Worm (Caenorhabditis elegans) whole organism, midembryonic: ENCODE measurements around the gene srd-46.

ENCODE experiments used
- cog-1 ChIP-seq: sonication (generic microtip); optimal IDR thresholded peaks from 2 replicates; lab custom pipeline; 2016; ENCODE audit warnings: missing genetic modification characterization, missing compliant biosample characterization
- flt-1 ChIP-seq: fragments of 200-800 bp; sonication (Bioruptor generic); IDR thresholded peaks from 2 replicates; pipeline ENCODE4 v1.3.6; 2022; ENCODE audit warnings: missing genetic modification characterization, missing compliant biosample characterization
- klf-2 ChIP-seq: fragments of 200-800 bp; sonication (Bioruptor generic); conservative IDR thresholded peaks from 2 replicates; pipeline ENCODE4 v1.3.6; 2022; ENCODE audit warnings: missing genetic modification reagents, missing genetic modification characterization, missing compliant biosample characterization
- med-1 ChIP-seq: sonication (generic microtip); optimal IDR thresholded peaks from 2 replicates; lab custom pipeline; 2017; ENCODE audit warnings: missing genetic modification characterization, mild to moderate bottlenecking, missing compliant biosample characterization, antibody characterized with exemption, missing genetic modification reagents; ENCODE audit not compliant: insufficient read depth
- ref-1 ChIP-seq: fragments of 200-800 bp; sonication (Bioruptor generic); conservative IDR thresholded peaks from 2 replicates; pipeline ENCODE4 v1.3.6; 2022; ENCODE audit warnings: missing genetic modification reagents, missing genetic modification characterization, missing compliant biosample characterization
- tab-1 ChIP-seq: fragments of 200-800 bp; sonication (Bioruptor generic); IDR thresholded peaks from 2 replicates; pipeline ENCODE4 v1.3.6; 2022; ENCODE audit warnings: missing genetic modification characterization, missing compliant biosample characterization

DNA sequence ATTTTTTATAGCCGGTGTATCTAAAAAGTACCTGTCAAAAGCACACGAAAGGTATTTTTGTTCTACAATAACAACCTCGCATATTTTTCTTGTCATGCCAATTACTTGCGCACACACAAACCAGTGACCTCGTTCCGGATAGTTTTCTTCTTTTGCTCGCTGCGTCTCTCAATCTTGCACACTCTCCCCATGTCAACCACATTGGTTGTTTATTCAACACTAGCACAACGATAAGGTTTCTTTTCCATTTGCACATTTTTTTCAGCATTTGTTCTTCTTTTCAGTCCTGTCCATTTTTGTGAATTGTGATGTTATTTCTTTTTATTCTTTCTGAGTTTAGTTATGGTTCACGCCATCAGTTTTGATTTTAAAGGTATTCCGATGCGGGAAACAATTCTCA is 18.3 kb downstream of the srd-46 start, which contains the start of gene F42F12.3:
- TF ChIP-seq ref-1 (GFP tag; lab: Robert Waterston, UW) (no peak), med-1 (GFP tag; lab: Kevin White, UChicago) (no peak), cog-1 (tag; lab: Kevin White, UChicago) (no peak), flt-1 (GFP tag; lab: Robert Waterston, UW) (no peak), klf-2 (GFP tag; lab: Robert Waterston, UW) (no peak), tab-1 (GFP tag; lab: Robert Waterston, UW) (no peak)
